Worm (Caenorhabditis elegans) whole organism, L4 larva: ENCODE results near the gene mdt-11.
A peak's percentile ranks its signal among the peaks of the same experiment; 100 is the strongest.

Experiments
- D1046.2 ChIP-seq: fragments of 200-800 bp; sonication (Bioruptor generic); IDR thresholded peaks from 2 replicates; pipeline ENCODE4 v1.3.6; 2022; ENCODE audit warnings: missing genetic modification characterization, missing compliant biosample characterization
- F10B5.3 ChIP-seq: sonication (generic microtip); optimal IDR thresholded peaks from 2 replicates; lab custom pipeline; 2016; ENCODE audit warnings: mild to moderate bottlenecking, missing genetic modification characterization, missing compliant biosample characterization
- F44E2.7 ChIP-seq: fragments of 200-800 bp; sonication (Bioruptor generic); IDR thresholded peaks from 2 replicates; pipeline ENCODE4 v2.1.2; 2022; ENCODE audit warnings: missing genetic modification characterization, missing compliant biosample characterization
- R02D3.7 ChIP-seq: fragments of 150-350 bp; sonication (generic microtip); optimal IDR thresholded peaks from 3 replicates; lab custom pipeline; 2014; ENCODE audit warnings: missing biosample characterization, missing genetic modification characterization
- T26A8.4 ChIP-seq: fragments of 200-800 bp; sonication (Bioruptor generic); IDR thresholded peaks from 2 replicates; pipeline ENCODE4 v1.3.6; 2022; ENCODE audit warnings: missing genetic modification characterization, missing compliant biosample characterization
- Y105C5A.15 ChIP-seq: fragments of 200-800 bp; sonication (Bioruptor generic); IDR thresholded peaks from 2 replicates; pipeline ENCODE4 v1.3.6; 2022; ENCODE audit warnings: missing genetic modification characterization, missing compliant biosample characterization
- Y48G9A.11 ChIP-seq: fragments of 200-800 bp; sonication (Bioruptor generic); IDR thresholded peaks from 2 replicates; pipeline ENCODE4 v1.3.6; 2022; ENCODE audit warnings: missing genetic modification reagents, missing genetic modification characterization, missing compliant biosample characterization
- Y5F2A.4 ChIP-seq: fragments of 200-800 bp; sonication (Bioruptor generic); optimal IDR thresholded peaks from 2 replicates; lab custom pipeline; 2018; ENCODE audit warnings: mild to moderate bottlenecking, missing genetic modification characterization, missing compliant biosample characterization
- Y75B8A.6 ChIP-seq: fragments of 200-800 bp; sonication (Bioruptor generic); IDR thresholded peaks from 2 replicates; pipeline ENCODE4 v1.3.6; 2022; ENCODE audit warnings: missing genetic modification reagents, missing genetic modification characterization, missing compliant biosample characterization
- aha-1 ChIP-seq: fragments of 150-350 bp; peaks from one replicate; lab custom pipeline; 2014; ENCODE audit warnings: missing biosample characterization, missing genetic modification characterization
- aly-2 ChIP-seq: sonication (generic microtip); optimal IDR thresholded peaks from 2 replicates; lab custom pipeline; 2018; ENCODE audit warnings: missing biosample characterization, missing genetic modification characterization
- ama-1 ChIP-seq: fragments of 150-350 bp; optimal IDR thresholded peaks from 2 replicates; lab custom pipeline; 2014; ENCODE audit warnings: inconsistent platforms, mixed read lengths
- arid-1 ChIP-seq: fragments of 200-800 bp; sonication (Bioruptor generic); conservative IDR thresholded peaks from 2 replicates; pipeline ENCODE4 v1.3.6; 2022; ENCODE audit warnings: missing genetic modification reagents, missing genetic modification characterization, missing compliant biosample characterization
- attf-4 ChIP-seq: sonication (generic microtip); optimal IDR thresholded peaks from 3 replicates; lab custom pipeline; 2017; ENCODE audit warnings: missing biosample characterization, missing genetic modification characterization
- ceh-20 ChIP-seq: fragments of 200-800 bp; sonication (Bioruptor generic); IDR thresholded peaks from 2 replicates; pipeline ENCODE4 v1.3.6; 2022; ENCODE audit warnings: missing genetic modification reagents, missing genetic modification characterization, missing compliant biosample characterization
- ceh-28 ChIP-seq: fragments of 150-350 bp; optimal IDR thresholded peaks from 2 replicates; lab custom pipeline; 2014; ENCODE audit warnings: missing biosample characterization, missing genetic modification reagents, missing genetic modification characterization
- ceh-32 ChIP-seq: sonication (generic microtip); optimal IDR thresholded peaks from 2 replicates; lab custom pipeline; 2016; ENCODE audit warnings: mild to moderate bottlenecking, missing genetic modification characterization, missing compliant biosample characterization; ENCODE audit not compliant: poor library complexity
- ceh-62 ChIP-seq: sonication (generic microtip); optimal IDR thresholded peaks from 2 replicates; lab custom pipeline; 2017; ENCODE audit warnings: missing biosample characterization, missing genetic modification characterization
- ceh-82 ChIP-seq: sonication (generic microtip); optimal IDR thresholded peaks from 2 replicates; lab custom pipeline; 2017; ENCODE audit warnings: missing biosample characterization, missing genetic modification characterization
- cey-2 ChIP-seq: sonication (generic microtip); optimal IDR thresholded peaks from 3 replicates; lab custom pipeline; 2017; ENCODE audit warnings: missing genetic modification characterization, mild to moderate bottlenecking, missing compliant biosample characterization, antibody characterized with exemption, borderline replicate concordance; ENCODE audit not compliant: insufficient read depth
- ctbp-1 ChIP-seq: fragments of 200-800 bp; sonication (Bioruptor generic); IDR thresholded peaks from 2 replicates; pipeline ENCODE4 v1.3.6; 2022; ENCODE audit warnings: missing genetic modification reagents, missing genetic modification characterization, missing compliant biosample characterization
- daf-19 ChIP-seq: fragments of 200-800 bp; sonication (Bioruptor generic); conservative IDR thresholded peaks from 2 replicates; pipeline ENCODE4 v1.3.6; 2022; ENCODE audit warnings: missing genetic modification characterization, missing compliant biosample characterization
- daf-8 ChIP-seq: fragments of 200-800 bp; sonication (Bioruptor generic); IDR thresholded peaks from 2 replicates; pipeline ENCODE4 v1.3.6; 2022; ENCODE audit warnings: missing genetic modification characterization, missing compliant biosample characterization
- dmd-6 ChIP-seq: fragments of 200-800 bp; sonication (Bioruptor generic); IDR thresholded peaks from 2 replicates; pipeline ENCODE4 v1.3.6; 2022; ENCODE audit warnings: missing genetic modification reagents, missing genetic modification characterization, missing compliant biosample characterization
- dmd-9 ChIP-seq: fragments of 200-800 bp; sonication (Bioruptor generic); IDR thresholded peaks from 2 replicates; pipeline ENCODE4 v1.3.6; 2022; ENCODE audit warnings: missing genetic modification reagents, missing genetic modification characterization, missing compliant biosample characterization
- dpl-1 ChIP-seq: fragments of 150-350 bp; optimal IDR thresholded peaks from 2 replicates; lab custom pipeline; 2014; ENCODE audit warnings: missing biosample characterization, missing genetic modification reagents, missing genetic modification characterization
- duxl-1 ChIP-seq: sonication (generic microtip); optimal IDR thresholded peaks from 2 replicates; lab custom pipeline; 2016; ENCODE audit warnings: mild to moderate bottlenecking, missing genetic modification characterization, moderate library complexity, missing compliant biosample characterization; ENCODE audit not compliant: poor library complexity
- dve-1 ChIP-seq: sonication (generic microtip); optimal IDR thresholded peaks from 2 replicates; lab custom pipeline; 2017; ENCODE audit warnings: antibody characterized with exemption, mild to moderate bottlenecking, missing genetic modification characterization, missing compliant biosample characterization; ENCODE audit not compliant: insufficient read depth
- egl-43 ChIP-seq: fragments of 200-800 bp; sonication (Bioruptor generic); IDR thresholded peaks from 2 replicates; pipeline ENCODE4 v1.3.6; 2022; ENCODE audit warnings: missing genetic modification reagents, missing genetic modification characterization, missing compliant biosample characterization
- fos-1 ChIP-seq: fragments of 150-350 bp; optimal IDR thresholded peaks from 2 replicates; lab custom pipeline; 2014; ENCODE audit warnings: missing biosample characterization, missing genetic modification characterization
- hlh-11 ChIP-seq: fragments of 200-800 bp; sonication (Bioruptor generic); optimal IDR thresholded peaks from 2 replicates; lab custom pipeline; 2018; ENCODE audit warnings: mild to moderate bottlenecking, missing genetic modification characterization, missing compliant biosample characterization
- lim-7 ChIP-seq: fragments of 200-800 bp; sonication (Bioruptor generic); IDR thresholded peaks from 2 replicates; pipeline ENCODE4 v1.3.6; 2022; ENCODE audit warnings: missing genetic modification characterization, missing compliant biosample characterization
- lin-1 ChIP-seq: fragments of 200-800 bp; sonication (Bioruptor generic); IDR thresholded peaks from 2 replicates; pipeline ENCODE4 v1.3.6; 2022; ENCODE audit warnings: missing genetic modification reagents, missing genetic modification characterization, missing compliant biosample characterization
- lin-15B ChIP-seq: fragments of 150-350 bp; sonication (generic microtip); optimal IDR thresholded peaks from 3 replicates; lab custom pipeline; 2014; ENCODE audit warnings: missing biosample characterization, missing genetic modification characterization
- mxl-3 ChIP-seq: fragments of 200-800 bp; sonication (Bioruptor generic); optimal IDR thresholded peaks from 2 replicates; lab custom pipeline; 2018; ENCODE audit warnings: mild to moderate bottlenecking, missing genetic modification characterization, missing compliant biosample characterization
- nhr-10 ChIP-seq: fragments of 150-350 bp; optimal IDR thresholded peaks from 2 replicates; lab custom pipeline; 2014; ENCODE audit warnings: missing biosample characterization, missing genetic modification characterization
- nhr-102 ChIP-seq: sonication (generic microtip); optimal IDR thresholded peaks from 2 replicates; lab custom pipeline; 2016; ENCODE audit warnings: mild to moderate bottlenecking, missing genetic modification characterization, moderate library complexity, missing compliant biosample characterization
- nhr-111 ChIP-seq: fragments of 200-800 bp; sonication (Bioruptor generic); optimal IDR thresholded peaks from 2 replicates; lab custom pipeline; 2018; ENCODE audit warnings: mild to moderate bottlenecking, missing genetic modification characterization, missing compliant biosample characterization
- nhr-41 ChIP-seq: fragments of 200-800 bp; sonication (Bioruptor generic); IDR thresholded peaks from 2 replicates; pipeline ENCODE4 v1.3.6; 2022; ENCODE audit warnings: missing genetic modification reagents, missing genetic modification characterization, missing compliant biosample characterization
- nhr-42 ChIP-seq: fragments of 200-800 bp; sonication (Bioruptor generic); IDR thresholded peaks from 2 replicates; pipeline ENCODE4 v1.3.6; 2022; ENCODE audit warnings: missing genetic modification characterization, missing compliant biosample characterization
- nhr-77 ChIP-seq: fragments of 150-350 bp; optimal IDR thresholded peaks from 2 replicates; lab custom pipeline; 2014; ENCODE audit warnings: missing biosample characterization, missing genetic modification characterization
- pqm-1 ChIP-seq: sonication (generic microtip); optimal IDR thresholded peaks from 2 replicates; lab custom pipeline; 2017; ENCODE audit warnings: missing biosample characterization, missing genetic modification characterization
- rbr-2 ChIP-seq: sonication (generic microtip); optimal IDR thresholded peaks from 2 replicates; lab custom pipeline; 2016; ENCODE audit warnings: missing genotype, missing genetic modification characterization, missing compliant biosample characterization
- saeg-2 ChIP-seq: fragments of 200-800 bp; sonication (Bioruptor generic); IDR thresholded peaks from 2 replicates; pipeline ENCODE4 v1.3.6; 2022; ENCODE audit warnings: missing genetic modification reagents, missing genetic modification characterization, missing compliant biosample characterization
- skn-1 ChIP-seq: fragments of 150-350 bp; optimal IDR thresholded peaks from 2 replicates; lab custom pipeline; 2014; ENCODE audit warnings: missing biosample characterization, missing genetic modification characterization
- snpc-4 ChIP-seq: fragments of 150-350 bp; optimal IDR thresholded peaks from 2 replicates; lab custom pipeline; 2014; ENCODE audit warnings: missing biosample characterization, missing genetic modification characterization
- tag-97 ChIP-seq: fragments of 200-800 bp; sonication (Bioruptor generic); IDR thresholded peaks from 2 replicates; pipeline ENCODE4 v1.3.6; 2022; ENCODE audit warnings: missing genetic modification characterization, missing compliant biosample characterization
- unc-130 ChIP-seq: sonication (generic microtip); optimal IDR thresholded peaks from 2 replicates; lab custom pipeline; 2016; ENCODE audit warnings: missing genetic modification reagents, missing genetic modification characterization, missing compliant biosample characterization
- unc-62 ChIP-seq, 3 experiments: fragments of 150-350 bp in 1 of 3; sonication (generic microtip); optimal IDR thresholded peaks in 2 of 3; peaks in 1 of 3; 1 replicate in 1 of 3; 2 replicates in 2 of 3; lab custom pipeline; 2014 to 2017; ENCODE audit warnings: missing biosample characterization in 3 of 3, missing genetic modification characterization in 3 of 3, missing genetic modification reagents in 3 of 3, missing genotype in 1 of 3
- zip-11 ChIP-seq: fragments of 200-800 bp; sonication (Bioruptor generic); IDR thresholded peaks from 2 replicates; pipeline ENCODE4 v1.3.6; 2022; ENCODE audit warnings: missing genetic modification characterization, missing compliant biosample characterization
- zip-2 ChIP-seq: fragments of 150-350 bp; optimal IDR thresholded peaks from 2 replicates; lab custom pipeline; 2014; ENCODE audit warnings: missing biosample characterization, missing genetic modification characterization

mdt-11 gene

ce11 chrIII:5025136-5025629 lies 4.2 kb downstream of the mdt-11 start (continued):
- TF ChIP-seq hlh-11 (tag; lab: Kevin White, UChicago) (peak; percentile 15), attf-4 (tag; lab: Kevin White, UChicago) (no peak), ctbp-1 (GFP tag; lab: Robert Waterston, UW) (0 out of 2 replicates have a peak, but pooled peaks have one; percentile 8), ceh-28 (tag; lab: Kevin White, UChicago) (no peak), R02D3.7 (tag; lab: Kevin White, UChicago) (no peak), ceh-20 (GFP tag; lab: Robert Waterston, UW) (peak; percentile 20; the same call in 1 of the 2 replicates), aha-1 (peak; percentile 80), dmd-9 (GFP tag; lab: Robert Waterston, UW) (no peak), ceh-62 (tag; lab: Kevin White, UChicago) (no peak), snpc-4 (tag; lab: Kevin White, UChicago) (no peak), zip-11 (GFP tag; lab: Robert Waterston, UW) (no peak), daf-8 (GFP tag; lab: Robert Waterston, UW) (no peak), duxl-1 (tag; lab: Kevin White, UChicago) (no peak), mxl-3 (GFP tag; lab: Kevin White, UChicago) (no peak), tag-97 (GFP tag; lab: Robert Waterston, UW) (no peak), Y105C5A.15 (GFP tag; lab: Robert Waterston, UW) (no peak), Y5F2A.4 (GFP tag; lab: Kevin White, UChicago) (no peak), ceh-32 (tag; lab: Kevin White, UChicago) (no peak), nhr-41 (no peak), lin-1 (GFP tag; lab: Robert Waterston, UW) (0 out of 2 replicates have a peak, but pooled peaks have one; percentile 18), daf-19 (GFP tag; lab: Robert Waterston, UW) (no peak), cey-2 (tag; lab: Kevin White, UChicago) (no peak), egl-43 (no peak), zip-2 (tag; lab: Kevin White, UChicago) (no peak), rbr-2 (tag; lab: Kevin White, UChicago) (peak; percentile 46), nhr-77 (tag; lab: Kevin White, UChicago) (no peak), nhr-111 (no peak), F10B5.3 (tag; lab: Kevin White, UChicago) (no peak), aly-2 (tag; lab: Kevin White, UChicago) (no peak), F44E2.7 (no peak), Y75B8A.6 (GFP tag; lab: Robert Waterston, UW) (peak; percentile 79; the same call in 1 of the 2 replicates), saeg-2 (GFP tag; lab: Robert Waterston, UW) (no peak), unc-130 (no peak), T26A8.4 (GFP tag; lab: Robert Waterston, UW) (peak; percentile 60), dve-1 (tag; lab: Kevin White, UChicago) (peak; percentile 27), skn-1 (tag; lab: Kevin White, UChicago) (no peak), ama-1 (peak; percentile 80), ceh-82 (tag; lab: Kevin White, UChicago) (no peak), unc-62 (GFP tag; optimal IDR thresholded peaks at IDR 0.05 in 1 of 2; lab: Kevin White, UChicago) (no peak), unc-62 (tag; optimal IDR thresholded peaks at IDR 0.05; lab: Kevin White, UChicago) (no peak), nhr-102 (tag; lab: Kevin White, UChicago) (peak; percentile 53), dmd-6 (peak; percentile 49), Y48G9A.11 (GFP tag; lab: Robert Waterston, UW) (peak; percentile 17; the same call in 1 of the 2 replicates), arid-1 (GFP tag; lab: Robert Waterston, UW) (no peak), lim-7 (GFP tag; lab: Robert Waterston, UW) (no peak), D1046.2 (GFP tag; lab: Robert Waterston, UW) (no peak), dpl-1 (GFP tag; lab: Kevin White, UChicago) (peak; percentile 20), fos-1 (no peak), lin-15B (tag; lab: Kevin White, UChicago) (no peak), pqm-1 (tag; lab: Kevin White, UChicago) (no peak), nhr-42 (GFP tag; lab: Robert Waterston, UW) (no peak), nhr-10 (tag; lab: Kevin White, UChicago) (no peak)
